Worm (Caenorhabditis elegans): ENCODE data around the gene Y116A8C.10.

- TF ChIP-seq flt-1 (GFP tag; IDR thresholded peaks at IDR 0.05), result no peak
- no peak for TF ChIP-seq klf-2 (GFP tag; conservative IDR thresholded peaks at IDR 0.05)
- no peak for TF ChIP-seq cog-1 (tag; optimal IDR thresholded peaks at IDR 0.05)
- no peak for TF ChIP-seq med-1 (GFP tag; optimal IDR thresholded peaks at IDR 0.05; ENCODE audit: insufficient read depth)
- TF ChIP-seq tab-1 (GFP tag; IDR thresholded peaks at IDR 0.05), result no peak
- TF ChIP-seq T22C8.4 (GFP tag; IDR thresholded peaks at IDR 0.05), result 0 out of 2 replicates have a peak, but pooled peaks have one; percentile 46
- no peak for TF ChIP-seq ref-1 (GFP tag; conservative IDR thresholded peaks at IDR 0.05)
- no peak for TF ChIP-seq ztf-23 (GFP tag; IDR thresholded peaks at IDR 0.05)
- TF ChIP-seq ztf-29 (GFP tag; IDR thresholded peaks at IDR 0.05), result no peak
Observed at ce11 chrIV:16952389-16952788, 13.5 kb upstream of the Y116A8C.10 start.

Measured in whole organism, midembryonic.